Fruit fly (Drosophila melanogaster) whole organism, embryonic: ENCODE results near the gene CG13829.

Source experiments
- ATbp ChIP-seq: fragments of 200-800 bp; sonication (Bioruptor generic); optimal IDR thresholded peaks from 2 replicates; lab custom pipeline; 2017; ENCODE audit warnings: missing biosample characterization, mild to moderate bottlenecking, missing genetic modification characterization, missing genetic modification reagents
- Atf3 ChIP-seq: fragments of 200-800 bp; sonication (Bioruptor generic); optimal IDR thresholded peaks from 3 replicates; lab custom pipeline; 2016; ENCODE audit warnings: missing biosample characterization, missing genetic modification characterization
- Awh ChIP-seq: fragments of 200-800 bp; sonication (Bioruptor generic); IDR thresholded peaks from 2 replicates; pipeline ENCODE4, ENCODE4 v1.3.6; 2022; ENCODE audit warnings: missing biosample characterization, missing genetic modification characterization
- BtbVII ChIP-seq: fragments of 200-800 bp; sonication (Bioruptor generic); optimal IDR thresholded peaks from 3 replicates; lab custom pipeline; 2017; ENCODE audit warnings: missing biosample characterization, mild to moderate bottlenecking, missing genetic modification characterization
- CG10147 ChIP-seq: fragments of 200-800 bp; sonication (Bioruptor generic); optimal IDR thresholded peaks from 2 replicates; lab custom pipeline; 2019; ENCODE audit warnings: missing biosample characterization, mild to moderate bottlenecking, missing genetic modification characterization, moderate library complexity
- CG10274 ChIP-seq: fragments of 200-800 bp; sonication (Bioruptor generic); optimal IDR thresholded peaks from 3 replicates; lab custom pipeline; 2017; ENCODE audit warnings: missing biosample characterization, mild to moderate bottlenecking, missing genetic modification characterization
- CG11456 ChIP-seq: fragments of 200-800 bp; sonication (Bioruptor generic); IDR thresholded peaks from 3 replicates; pipeline ENCODE4 v1.3.6; 2022; ENCODE audit warnings: missing biosample characterization, missing genetic modification characterization
- CG11696 ChIP-seq: fragments of 200-800 bp; sonication (Bioruptor generic); IDR thresholded peaks from 2 replicates; pipeline ENCODE4 v1.3.6; 2022; ENCODE audit warnings: missing biosample characterization, missing genetic modification characterization
- CG12769 ChIP-seq: fragments of 200-800 bp; sonication (Bioruptor generic); optimal IDR thresholded peaks from 2 replicates; lab custom pipeline; 2019; ENCODE audit warnings: missing biosample characterization, mild to moderate bottlenecking, missing genetic modification characterization, moderate library complexity
- CG13296 ChIP-seq: fragments of 200-800 bp; sonication (Bioruptor generic); optimal IDR thresholded peaks from 3 replicates; lab custom pipeline; 2018; ENCODE audit warnings: missing biosample characterization, mild to moderate bottlenecking, missing genetic modification characterization
- CG15514 ChIP-seq: fragments of 200-800 bp; sonication (Bioruptor generic); optimal IDR thresholded peaks from 3 replicates; lab custom pipeline; 2017; ENCODE audit warnings: missing biosample characterization, missing genetic modification characterization, mild to moderate bottlenecking, moderate library complexity, missing genetic modification reagents
- CG18599 ChIP-seq: fragments of 200-800 bp; sonication (Bioruptor generic); optimal IDR thresholded peaks from 3 replicates; lab custom pipeline; 2017; ENCODE audit warnings: missing biosample characterization, missing genetic modification characterization, mild to moderate bottlenecking, moderate library complexity, missing genetic modification reagents
- CG2120 ChIP-seq: fragments of 200-800 bp; sonication (Bioruptor generic); optimal IDR thresholded peaks from 3 replicates; lab custom pipeline; 2016; ENCODE audit warnings: missing biosample characterization, missing genetic modification characterization
- CG2678 ChIP-seq: fragments of 200-800 bp; sonication (Bioruptor generic); optimal IDR thresholded peaks from 3 replicates; lab custom pipeline; 2019; ENCODE audit warnings: missing biosample characterization, mild to moderate bottlenecking, missing genetic modification characterization, moderate library complexity
- CG33213 ChIP-seq: fragments of 200-800 bp; sonication (Bioruptor generic); optimal IDR thresholded peaks from 3 replicates; lab custom pipeline; 2016; ENCODE audit warnings: missing biosample characterization, missing genetic modification characterization
- CG3726 ChIP-seq: fragments of 200-800 bp; sonication (Bioruptor generic); IDR thresholded peaks from 3 replicates; pipeline ENCODE4, ENCODE4 v1.3.6; 2022; ENCODE audit warnings: missing biosample characterization, missing genetic modification characterization
- CG7372 ChIP-seq: fragments of 200-800 bp; sonication (Bioruptor generic); IDR thresholded peaks from 2 replicates; pipeline ENCODE4 v1.3.6; 2022; ENCODE audit warnings: missing biosample characterization, missing genetic modification characterization
- CG8281 ChIP-seq: fragments of 200-800 bp; sonication (Bioruptor generic); optimal IDR thresholded peaks from 2 replicates; lab custom pipeline; 2018; ENCODE audit warnings: missing biosample characterization, mild to moderate bottlenecking, missing genetic modification characterization, moderate library complexity
- CG8290 ChIP-seq, 3 experiments: fragments of 200-800 bp; sonication (Bioruptor generic); optimal IDR thresholded peaks; 2 replicates each; lab custom pipeline; 2016 to 2019; ENCODE audit warnings: missing biosample characterization in 3 of 3, missing genetic modification characterization in 3 of 3, mild to moderate bottlenecking in 2 of 3, moderate library complexity in 1 of 3
- CkIIα-i1 ChIP-seq: fragments of 200-800 bp; sonication (Bioruptor generic); IDR thresholded peaks from 2 replicates; pipeline ENCODE4 v1.3.6; 2022; ENCODE audit warnings: missing biosample characterization, missing genetic modification characterization
- D19A ChIP-seq: fragments of 200-800 bp; optimal IDR thresholded peaks from 3 replicates; lab custom pipeline; 2019; ENCODE audit warnings: missing biosample characterization, mild to moderate bottlenecking, missing genetic modification characterization, moderate library complexity
- Fer1 ChIP-seq: fragments of 200-800 bp; sonication (Bioruptor generic); optimal IDR thresholded peaks from 2 replicates; lab custom pipeline; 2017; ENCODE audit warnings: missing biosample characterization, mild to moderate bottlenecking, missing genetic modification characterization
- HLH4C ChIP-seq: fragments of 200-800 bp; sonication (Bioruptor generic); IDR thresholded peaks from 3 replicates; pipeline ENCODE4 v1.3.6; 2022; ENCODE audit warnings: missing biosample characterization, missing genetic modification characterization; ENCODE audit not compliant: partially characterized antibody
- HLH54F ChIP-seq: fragments of 200-800 bp; sonication (Bioruptor generic); optimal IDR thresholded peaks from 3 replicates; lab custom pipeline; 2016; ENCODE audit warnings: missing biosample characterization, missing genetic modification characterization
- Hmr ChIP-seq: fragments of 200-800 bp; sonication (Bioruptor generic); optimal IDR thresholded peaks from 3 replicates; lab custom pipeline; 2017; ENCODE audit warnings: mild to moderate bottlenecking, missing biosample characterization, missing genetic modification reagents, missing genetic modification characterization
- Med ChIP-seq: fragments of 200-800 bp; sonication (Bioruptor generic); peaks from one replicate; lab custom pipeline; 2016; ENCODE audit warnings: missing biosample characterization, missing genetic modification characterization, mild to moderate bottlenecking, inconsistent platforms, moderate library complexity
- NFAT ChIP-seq: fragments of 200-800 bp; sonication (Bioruptor generic); IDR thresholded peaks from 2 replicates; pipeline ENCODE4 v1.3.6; 2022; ENCODE audit warnings: missing biosample characterization, missing genetic modification characterization
- TFAM ChIP-seq: fragments of 200-800 bp; sonication (Bioruptor generic); optimal IDR thresholded peaks from 2 replicates; lab custom pipeline; 2017; ENCODE audit warnings: missing biosample characterization, missing genetic modification characterization, inconsistent platforms
- caup ChIP-seq: fragments of 200-800 bp; sonication (Bioruptor generic); optimal IDR thresholded peaks from 3 replicates; lab custom pipeline; 2017; ENCODE audit warnings: missing biosample characterization, mild to moderate bottlenecking, missing genetic modification characterization, moderate library complexity; ENCODE audit not compliant: severe bottlenecking
- da ChIP-seq: fragments of 200-800 bp; sonication (Bioruptor generic); optimal IDR thresholded peaks from 2 replicates; lab custom pipeline; 2016; ENCODE audit warnings: missing biosample characterization, missing genetic modification characterization
- dpn ChIP-seq, 2 experiments: fragments of 200-800 bp; sonication (Bioruptor generic); optimal IDR thresholded peaks; 3 replicates each; lab custom pipeline; 2016; ENCODE audit warnings: missing biosample characterization in 2 of 2, missing genetic modification characterization in 2 of 2
- en ChIP-seq: fragments of 200-800 bp; sonication (Bioruptor generic); optimal IDR thresholded peaks from 2 replicates; lab custom pipeline; 2016; ENCODE audit warnings: missing biosample characterization, missing genetic modification characterization
- fd3F ChIP-seq: fragments of 200-800 bp; sonication (Bioruptor generic); optimal IDR thresholded peaks from 2 replicates; lab custom pipeline; 2018; ENCODE audit warnings: missing biosample characterization, mild to moderate bottlenecking, missing genetic modification characterization, moderate library complexity
- gem ChIP-seq: fragments of 200-800 bp; sonication (Bioruptor generic); optimal IDR thresholded peaks from 2 replicates; lab custom pipeline; 2019; ENCODE audit warnings: missing biosample characterization, mild to moderate bottlenecking, missing genetic modification characterization, moderate library complexity
- lab ChIP-seq: fragments of 200-800 bp; sonication (Bioruptor generic); optimal IDR thresholded peaks from 3 replicates; lab custom pipeline; 2017; ENCODE audit warnings: missing biosample characterization, missing genetic modification characterization, mild to moderate bottlenecking, moderate library complexity, missing genetic modification reagents
- maf-S ChIP-seq: fragments of 200-800 bp; sonication (Bioruptor generic); optimal IDR thresholded peaks from 2 replicates; lab custom pipeline; 2016; ENCODE audit warnings: missing biosample characterization, missing genetic modification characterization
- oc ChIP-seq: fragments of 200-800 bp; sonication (Bioruptor generic); optimal IDR thresholded peaks from 2 replicates; lab custom pipeline; 2018; ENCODE audit warnings: missing biosample characterization, mild to moderate bottlenecking, missing genetic modification characterization, moderate library complexity
- phol ChIP-seq: fragments of 200-800 bp; sonication (Bioruptor generic); optimal IDR thresholded peaks from 3 replicates; lab custom pipeline; 2018; ENCODE audit warnings: missing biosample characterization, mild to moderate bottlenecking, missing genetic modification characterization, moderate library complexity
- pros ChIP-seq: fragments of 200-800 bp; sonication (Bioruptor generic); optimal IDR thresholded peaks from 3 replicates; lab custom pipeline; 2019; ENCODE audit warnings: missing biosample characterization, mild to moderate bottlenecking, missing genetic modification characterization, moderate library complexity
- sens ChIP-seq: fragments of 200-800 bp; sonication (Bioruptor generic); peaks from one replicate; lab custom pipeline; 2016; ENCODE audit warnings: missing biosample characterization, missing genetic modification characterization
- slou ChIP-seq: fragments of 200-800 bp; sonication (Bioruptor generic); optimal IDR thresholded peaks from 3 replicates; lab custom pipeline; 2016; ENCODE audit warnings: missing biosample characterization, missing genetic modification characterization
- sob ChIP-seq: fragments of 200-800 bp; sonication (Bioruptor generic); IDR thresholded peaks from 2 replicates; pipeline ENCODE4 v1.3.6; 2022; ENCODE audit warnings: missing biosample characterization, missing genetic modification characterization
- stwl ChIP-seq: fragments of 200-800 bp; sonication (Bioruptor generic); optimal IDR thresholded peaks from 3 replicates; lab custom pipeline; 2018; ENCODE audit warnings: missing biosample characterization, mild to moderate bottlenecking, missing genetic modification characterization, moderate library complexity
- tgo ChIP-seq: fragments of 200-800 bp; sonication (Bioruptor generic); IDR thresholded peaks from 3 replicates; pipeline ENCODE4 v1.3.6; 2022; ENCODE audit warnings: missing biosample characterization, missing genetic modification characterization
- tin ChIP-seq: fragments of 200-800 bp; sonication (Bioruptor generic); optimal IDR thresholded peaks from 3 replicates; lab custom pipeline; 2016; ENCODE audit warnings: missing biosample characterization, missing genetic modification characterization
- twi ChIP-seq: fragments of 200-800 bp; optimal IDR thresholded peaks from 2 replicates; lab custom pipeline; 2019; ENCODE audit warnings: missing biosample characterization, mild to moderate bottlenecking, missing genetic modification characterization, moderate library complexity
- vnd ChIP-seq: fragments of 200-800 bp; sonication (Bioruptor generic); IDR thresholded peaks from 3 replicates; pipeline ENCODE4 v1.3.6; 2022; ENCODE audit warnings: missing biosample characterization, missing genetic modification characterization; ENCODE audit not compliant: partially characterized antibody
- zf30C ChIP-seq: fragments of 200-800 bp; sonication (Bioruptor generic); optimal IDR thresholded peaks from 3 replicates; lab custom pipeline; 2018; ENCODE audit warnings: missing biosample characterization, mild to moderate bottlenecking, missing genetic modification characterization

Gene CG13829

dm6 chr3R:23180980-23181630, 20.0 kb upstream of the CG13829 start (continued):
- TF ChIP-seq HLH4C (GFP tag; lab: Robert Waterston, UW) (no peak), HLH54F (no peak), Atf3 (GFP tag; lab: Kevin White, UChicago) (no peak), NFAT (GFP tag; lab: Robert Waterston, UW) (no peak), CG18599 (GFP tag; lab: Kevin White, UChicago) (peak; percentile 15), vnd (GFP tag; lab: Robert Waterston, UW) (no peak), CG8281 (peak; percentile 37), CG2120 (GFP tag; lab: Kevin White, UChicago) (no peak)
- TF ChIP-seq, all 482 proteins: peak for 57

dm6 chr3R:23179336-23179735, 18.2 kb upstream of the CG13829 start:
- no peak for TF ChIP-seq CG11456
- TF ChIP-seq maf-S, result no peak
- TF ChIP-seq sens, result peak; percentile 53
- no peak for TF ChIP-seq D19A (tag; lab: Kevin White, UChicago)
- TF ChIP-seq Fer1 (GFP tag; lab: Kevin White, UChicago), result peak; percentile 10
- TF ChIP-seq Hmr, result peak; percentile 47
- no peak for TF ChIP-seq TFAM (GFP tag; lab: Kevin White, UChicago)
- TF ChIP-seq CG3726, result no peak
- no peak for TF ChIP-seq sob
- TF ChIP-seq zf30C (GFP tag; lab: Kevin White, UChicago), result no peak
- no peak for TF ChIP-seq fd3F
- TF ChIP-seq pros (GFP tag; lab: Kevin White, UChicago), result no peak
- TF ChIP-seq gem (tag; lab: Kevin White, UChicago), result peak; percentile 1
- no peak for TF ChIP-seq da (GFP tag; lab: Kevin White, UChicago)
- no peak for TF ChIP-seq CG10147 (GFP tag; lab: Kevin White, UChicago)
- TF ChIP-seq stwl (tag; lab: Kevin White, UChicago), result no peak
- TF ChIP-seq CG2678 (tag; lab: Kevin White, UChicago), result peak; percentile 33
- peak; percentile 25 for TF ChIP-seq CG15514 (GFP tag; lab: Kevin White, UChicago)
- no peak for TF ChIP-seq dpn (GFP tag; optimal IDR thresholded peaks at IDR 0.05; lab: Kevin White, UChicago)
- no peak for TF ChIP-seq CG12769 (tag; lab: Kevin White, UChicago)
- no peak for TF ChIP-seq CG11696 (GFP tag; lab: Robert Waterston, UW)
- no peak for TF ChIP-seq twi
- TF ChIP-seq ATbp, result peak; percentile 4
- no peak for TF ChIP-seq phol (tag; lab: Kevin White, UChicago)
- TF ChIP-seq caup (GFP tag; lab: Kevin White, UChicago), result peak; percentile 21
- TF ChIP-seq CG8290 (GFP tag; optimal IDR thresholded peaks at IDR 0.05; lab: Kevin White, UChicago), result no peak
- TF ChIP-seq CG8290 (tag; optimal IDR thresholded peaks at IDR 0.05; lab: Kevin White, UChicago), result peak in 1 of 2 experiments; percentile 28
- TF ChIP-seq lab (GFP tag; lab: Kevin White, UChicago), result peak; percentile 16
- TF ChIP-seq CG33213 (GFP tag; lab: Kevin White, UChicago), result no peak
- TF ChIP-seq CG10274, result no peak
- TF ChIP-seq CG13296, result peak; percentile 19
- TF ChIP-seq oc (tag; lab: Kevin White, UChicago), result no peak
- TF ChIP-seq slou (GFP tag; lab: Kevin White, UChicago), result no peak
- TF ChIP-seq CG7372 (GFP tag; lab: Robert Waterston, UW), result no peak
- TF ChIP-seq tgo, result no peak
- TF ChIP-seq BtbVII (GFP tag; lab: Kevin White, UChicago), result peak; percentile 16
- TF ChIP-seq Med (GFP tag; lab: Kevin White, UChicago), result peak; percentile 3
- TF ChIP-seq Awh (GFP tag; lab: Robert Waterston, UW), result no peak
- no peak for TF ChIP-seq tin (GFP tag; lab: Kevin White, UChicago)
- TF ChIP-seq en, result no peak
- no peak for TF ChIP-seq CkIIα-i1 (GFP tag; lab: Robert Waterston, UW)
